Worm (Caenorhabditis elegans): ENCODE results near the gene F02C12.3.

Gene F02C12.3

DNA sequence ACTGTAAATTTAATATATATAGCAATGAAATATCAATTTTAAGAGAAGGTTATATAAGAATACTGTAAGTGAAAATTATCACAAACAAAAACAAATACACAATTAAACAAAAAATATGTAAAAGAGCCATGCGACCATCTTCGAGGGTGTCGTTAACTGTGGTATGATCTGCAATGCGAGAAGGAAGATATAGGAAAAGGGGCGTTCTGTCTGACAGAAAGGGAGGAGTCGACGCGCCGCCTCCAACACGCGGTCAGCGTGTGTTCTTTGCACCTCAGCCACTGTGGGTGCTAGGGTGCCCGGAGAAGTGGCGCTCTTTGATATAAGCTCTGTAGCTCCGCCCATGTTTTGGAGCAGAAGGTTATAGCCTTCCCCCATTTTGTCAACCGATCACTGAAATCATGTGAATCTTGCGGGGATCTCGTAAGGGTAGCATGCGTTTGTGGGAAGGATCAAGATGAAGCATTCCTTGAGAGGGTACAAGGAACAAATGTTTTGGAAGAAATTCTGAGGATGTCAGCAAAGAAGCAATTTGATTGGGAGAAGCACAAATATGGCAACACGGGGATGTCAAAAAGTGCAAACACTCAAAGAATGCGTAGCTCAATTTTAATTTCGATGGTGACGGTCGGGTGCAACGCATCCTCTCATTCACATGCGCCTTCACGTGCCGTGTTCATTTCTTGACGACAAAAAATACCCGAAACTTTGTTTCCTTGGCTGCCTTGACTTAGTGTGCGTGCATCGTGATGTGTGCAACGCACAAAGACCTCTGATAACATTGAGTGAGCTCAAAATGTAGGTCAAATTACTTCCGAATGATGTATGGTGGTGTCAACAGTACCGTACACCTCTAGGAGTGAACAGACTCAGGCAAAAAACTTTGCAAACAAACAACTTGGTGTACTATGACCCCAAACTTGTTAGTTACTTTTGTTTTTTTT is 45.7 kb upstream of the F02C12.3 start, which contains the start of gene mxl-3:
Gene mxl-3, minus strand, starts transcription at position 1 of the 944 bp plus-strand sequence.
- TF ChIP-seq lsy-2 (tag; optimal IDR thresholded peaks at IDR 0.05) = peak in 1 of 2 experiments; percentile 55
- no peak for TF ChIP-seq dmd-4 (tag; optimal IDR thresholded peaks at IDR 0.05)
- TF ChIP-seq snpc-4 (tag; optimal IDR thresholded peaks at IDR 0.05) = no peak
- TF ChIP-seq ztf-11 (tag; optimal IDR thresholded peaks at IDR 0.05) = no peak
- no peak for TF ChIP-seq ceh-16 (tag; optimal IDR thresholded peaks at IDR 0.05)
- no peak for TF ChIP-seq mbf-1 (tag; optimal IDR thresholded peaks at IDR 0.05)
- TF ChIP-seq nhr-12 (tag; optimal IDR thresholded peaks at IDR 0.05) = no peak
- TF ChIP-seq peb-1 (tag; optimal IDR thresholded peaks at IDR 0.05) = no peak
- TF ChIP-seq mab-5 (tag; optimal IDR thresholded peaks at IDR 0.05) = no peak
- TF ChIP-seq alr-1 (tag; optimal IDR thresholded peaks at IDR 0.05) = no peak
- TF ChIP-seq zag-1 (tag; optimal IDR thresholded peaks at IDR 0.05) = no peak
- peak; percentile 58 for TF ChIP-seq blmp-1 (tag; optimal IDR thresholded peaks at IDR 0.05; ENCODE audit: insufficient read depth)
- TF ChIP-seq lin-11 (tag; optimal IDR thresholded peaks at IDR 0.05) = no peak
- TF ChIP-seq lin-39 (tag; optimal IDR thresholded peaks at IDR 0.05) = no peak
- TF ChIP-seq ztf-1 (GFP tag; conservative IDR thresholded peaks at IDR 0.05) = no peak
- no peak for TF ChIP-seq elt-1 (tag; optimal IDR thresholded peaks at IDR 0.05)
- no peak for TF ChIP-seq nhr-237 (tag; optimal IDR thresholded peaks at IDR 0.05)
- no peak for TF ChIP-seq nhr-23 (tag; optimal IDR thresholded peaks at IDR 0.05)
- TF ChIP-seq sma-3 (GFP tag; optimal IDR thresholded peaks at IDR 0.05) = no peak
- no peak for TF ChIP-seq unc-39 (tag; optimal IDR thresholded peaks at IDR 0.05)
- peak; percentile 2 for TF ChIP-seq C34F6.9 (tag; optimal IDR thresholded peaks at IDR 0.05)
- TF ChIP-seq crh-2 (tag; optimal IDR thresholded peaks at IDR 0.05) = no peak
- no peak for TF ChIP-seq nhr-77 (tag; optimal IDR thresholded peaks at IDR 0.05)
- no peak for TF ChIP-seq unc-55 (GFP tag; optimal IDR thresholded peaks at IDR 0.05)
- TF ChIP-seq aly-2 (tag; optimal IDR thresholded peaks at IDR 0.05) = no peak
- TF ChIP-seq elt-3 (tag; optimal IDR thresholded peaks at IDR 0.05) = no peak
- peak; percentile 73 for TF ChIP-seq ama-1 (optimal IDR thresholded peaks at IDR 0.05)
- peak; percentile 14 for TF ChIP-seq fos-1 (tag; optimal IDR thresholded peaks at IDR 0.05)
- peak; percentile 57 for TF ChIP-seq F13H6.1 (tag; optimal IDR thresholded peaks at IDR 0.05)
- peak; percentile 88 for TF ChIP-seq sma-9 (GFP tag; optimal IDR thresholded peaks at IDR 0.05)
- TF ChIP-seq sma-9 (tag; optimal IDR thresholded peaks at IDR 0.05) = no peak
- TF ChIP-seq ztf-4 (tag; optimal IDR thresholded peaks at IDR 0.05) = no peak
- no peak for TF ChIP-seq ceh-82 (tag; optimal IDR thresholded peaks at IDR 0.05)
- TF ChIP-seq gmeb-1 (tag; optimal IDR thresholded peaks at IDR 0.05) = peak; percentile 15
- TF ChIP-seq R02D3.7 (tag; optimal IDR thresholded peaks at IDR 0.05) = no peak
- TF ChIP-seq sem-4 (tag; optimal IDR thresholded peaks at IDR 0.05) = no peak
- no peak for TF ChIP-seq nhr-10 (tag; optimal IDR thresholded peaks at IDR 0.05)
- peak; percentile 48 for TF ChIP-seq lin-13 (GFP tag; optimal IDR thresholded peaks at IDR 0.05)
- no peak for TF ChIP-seq skn-1 (tag; optimal IDR thresholded peaks at IDR 0.05)
- peak in 1 of 2 experiments; percentile 11 for TF ChIP-seq mdl-1 (tag; optimal IDR thresholded peaks at IDR 0.05)
- TF ChIP-seq nhr-25 (tag; optimal IDR thresholded peaks at IDR 0.05) = peak; percentile 44
- TF ChIP-seq nhr-129 (tag; optimal IDR thresholded peaks at IDR 0.05) = peak; percentile 53
- TF ChIP-seq unc-62 (GFP tag; optimal IDR thresholded peaks at IDR 0.05) = no peak
- TF ChIP-seq nhr-11 (tag; optimal IDR thresholded peaks at IDR 0.05) = no peak
- no peak for TF ChIP-seq nhr-6 (tag; optimal IDR thresholded peaks at IDR 0.05)
- no peak for TF ChIP-seq egl-27 (tag; optimal IDR thresholded peaks at IDR 0.05)
- TF ChIP-seq Y55F3AM.14 (GFP tag; optimal IDR thresholded peaks at IDR 0.05) = no peak
- peak; percentile 65 for TF ChIP-seq nhr-21 (tag; optimal IDR thresholded peaks at IDR 0.05)
- TF ChIP-seq ZK546.5 (tag; optimal IDR thresholded peaks at IDR 0.05) = no peak

Measured in whole organism, L2 larva.